Worm (Caenorhabditis elegans): Measurements from ENCODE around the gene perm-5.

ce11 chrIV:5658225-5658624 is 45.0 kb downstream of the perm-5 start:
- TF ChIP-seq daf-16 (GFP tag; optimal IDR thresholded peaks at IDR 0.05) (no peak), daf-16 (tag; optimal IDR thresholded peaks at IDR 0.05) (peak; percentile 31), mdl-1 (tag; optimal IDR thresholded peaks at IDR 0.05) (no peak), nhr-76 (tag; optimal IDR thresholded peaks at IDR 0.05) (no peak), snpc-4 (tag; optimal IDR thresholded peaks at IDR 0.05) (no peak), jun-1 (tag; optimal IDR thresholded peaks at IDR 0.05) (no peak), ceh-82 (tag; optimal IDR thresholded peaks at IDR 0.05) (no peak), daf-12 (tag; optimal IDR thresholded peaks at IDR 0.05) (no peak), nhr-77 (tag; optimal IDR thresholded peaks at IDR 0.05) (no peak), pqm-1 (tag; optimal IDR thresholded peaks at IDR 0.05) (no peak), nhr-237 (tag; optimal IDR thresholded peaks at IDR 0.05) (no peak), nhr-28 (tag; optimal IDR thresholded peaks at IDR 0.05) (peak; percentile 41)
